Comparison of ENCODE assay signal across 1 fruit fly cellular context in genomic region chr2L:20082155-20082964, dm6.
TF ChIP-seq lines count a peak whose summit lies in the region.

No protein-coding gene starts in this region.

TF ChIP-seq in whole organism, embryonic, 481 proteins besides CTCF, POLR2A, EP300 and RAD21 (continued from another document):
- TF ChIP-seq mam (GFP tag; optimal IDR thresholded peaks at IDR 0.05; lab: Kevin White, UChicago) = no peak
- TF ChIP-seq pfk (GFP tag; optimal IDR thresholded peaks at IDR 0.05; lab: Kevin White, UChicago) = no peak
- peak in 1 of 2 experiments; percentile 61 for TF ChIP-seq Eip74EF (GFP tag; optimal IDR thresholded peaks at IDR 0.05; lab: Kevin White, UChicago)
- TF ChIP-seq kni (GFP tag; optimal IDR thresholded peaks at IDR 0.05; lab: Kevin White, UChicago) = no peak
- no peak for TF ChIP-seq CkIIα-i1 (GFP tag; IDR thresholded peaks at IDR 0.05; lab: Robert Waterston, UW)
- peak; percentile 35 for TF ChIP-seq Xbp1 (GFP tag; optimal IDR thresholded peaks at IDR 0.05; lab: Kevin White, UChicago)
- TF ChIP-seq CG16815 (GFP tag; optimal IDR thresholded peaks at IDR 0.05; lab: Kevin White, UChicago) = no peak
- TF ChIP-seq cg (GFP tag; optimal IDR thresholded peaks at IDR 0.05; lab: Kevin White, UChicago) = no peak
- no peak for TF ChIP-seq corto (GFP tag; optimal IDR thresholded peaks at IDR 0.05; lab: Kevin White, UChicago)
- no peak for TF ChIP-seq Ets97D (GFP tag; optimal IDR thresholded peaks at IDR 0.05; lab: Kevin White, UChicago)
- no peak for TF ChIP-seq Jarid2 (GFP tag; optimal IDR thresholded peaks at IDR 0.05; lab: Kevin White, UChicago)
- TF ChIP-seq knrl (GFP tag; IDR thresholded peaks at IDR 0.05; lab: Robert Waterston, UW; ENCODE audit: partially characterized antibody) = no peak
- no peak for TF ChIP-seq CG31441 (GFP tag; IDR thresholded peaks at IDR 0.05; lab: Robert Waterston, UW)
- TF ChIP-seq Poxn (GFP tag; IDR thresholded peaks at IDR 0.05; lab: Robert Waterston, UW) = no peak
- 0 out of 2 replicates have a peak, but pooled peaks have one; percentile 33 for TF ChIP-seq CG14014 (GFP tag; IDR thresholded peaks at IDR 0.05; lab: Robert Waterston, UW)
- no peak for TF ChIP-seq mirr (GFP tag; optimal IDR thresholded peaks at IDR 0.05; lab: Kevin White, UChicago)
- TF ChIP-seq HmgD (GFP tag; optimal IDR thresholded peaks at IDR 0.05; lab: Kevin White, UChicago) = no peak
- no peak for TF ChIP-seq rib (GFP tag; IDR thresholded peaks at IDR 0.05; lab: Robert Waterston, UW)
- no peak for TF ChIP-seq insv (GFP tag; optimal IDR thresholded peaks at IDR 0.05; lab: Kevin White, UChicago)
- TF ChIP-seq stwl (tag; optimal IDR thresholded peaks at IDR 0.05; lab: Kevin White, UChicago) = no peak
- TF ChIP-seq ind (GFP tag; optimal IDR thresholded peaks at IDR 0.05; lab: Kevin White, UChicago) = no peak
- TF ChIP-seq CG9932 (GFP tag; IDR thresholded peaks at IDR 0.05; lab: Robert Waterston, UW) = no peak
- TF ChIP-seq HHEX (GFP tag; optimal IDR thresholded peaks at IDR 0.05; lab: Kevin White, UChicago) = no peak
- TF ChIP-seq CG14441 (GFP tag; IDR thresholded peaks at IDR 0.05; lab: Robert Waterston, UW) = no peak
- TF ChIP-seq sisA (GFP tag; IDR thresholded peaks at IDR 0.05; lab: Robert Waterston, UW) = no peak
- 0 out of 2 replicates have a peak, but pooled peaks have one; percentile 5 for TF ChIP-seq amos (GFP tag; IDR thresholded peaks at IDR 0.05; lab: Robert Waterston, UW; ENCODE audit: partially characterized antibody)
- TF ChIP-seq Dad (GFP tag; optimal IDR thresholded peaks at IDR 0.05; lab: Kevin White, UChicago) = no peak
- no peak for TF ChIP-seq CG4404 (GFP tag; IDR thresholded peaks at IDR 0.05; lab: Robert Waterston, UW)
- TF ChIP-seq org-1 (GFP tag; optimal IDR thresholded peaks at IDR 0.05; lab: Kevin White, UChicago) = no peak
- no peak for TF ChIP-seq ash1 (GFP tag; optimal IDR thresholded peaks at IDR 0.05; lab: Kevin White, UChicago)
- no peak for TF ChIP-seq Mad (GFP tag; optimal IDR thresholded peaks at IDR 0.05; lab: Kevin White, UChicago)
- TF ChIP-seq nom (GFP tag; optimal IDR thresholded peaks at IDR 0.05; lab: Kevin White, UChicago) = peak; percentile 28
- no peak for TF ChIP-seq nmo (GFP tag; optimal IDR thresholded peaks at IDR 0.05; lab: Kevin White, UChicago)
- TF ChIP-seq Myb (GFP tag; optimal IDR thresholded peaks at IDR 0.05; lab: Kevin White, UChicago) = no peak
- TF ChIP-seq zen2 (GFP tag; IDR thresholded peaks at IDR 0.05; lab: Robert Waterston, UW; ENCODE audit: partially characterized antibody) = no peak
- TF ChIP-seq CG10147 (GFP tag; optimal IDR thresholded peaks at IDR 0.05; lab: Kevin White, UChicago) = no peak
- TF ChIP-seq gt (GFP tag; IDR thresholded peaks at IDR 0.05; lab: Robert Waterston, UW) = no peak
- no peak for TF ChIP-seq tll (GFP tag; optimal IDR thresholded peaks at IDR 0.05; lab: Kevin White, UChicago)
- TF ChIP-seq al (GFP tag; IDR thresholded peaks at IDR 0.05; lab: Robert Waterston, UW) = no peak
- peak; percentile 16 for TF ChIP-seq Deaf1 (tag; optimal IDR thresholded peaks at IDR 0.05; lab: Kevin White, UChicago)
- TF ChIP-seq vfl (GFP tag; optimal IDR thresholded peaks at IDR 0.05; lab: Kevin White, UChicago) = no peak
- TF ChIP-seq Bdp1 (GFP tag; optimal IDR thresholded peaks at IDR 0.05; lab: Kevin White, UChicago) = no peak
- TF ChIP-seq ttk (GFP tag; IDR thresholded peaks at IDR 0.05; lab: Robert Waterston, UW) = no peak
- TF ChIP-seq cad (GFP tag; optimal IDR thresholded peaks at IDR 0.05; lab: Kevin White, UChicago) = no peak
- no peak for TF ChIP-seq CG4328 (GFP tag; optimal IDR thresholded peaks at IDR 0.05; lab: Kevin White, UChicago)
- no peak for TF ChIP-seq CG15011 (GFP tag; optimal IDR thresholded peaks at IDR 0.05; lab: Kevin White, UChicago)
- no peak for TF ChIP-seq CG11723 (GFP tag; optimal IDR thresholded peaks at IDR 0.05; lab: Kevin White, UChicago)
- TF ChIP-seq CG9876 (GFP tag; optimal IDR thresholded peaks at IDR 0.05; lab: Kevin White, UChicago) = no peak
- no peak for TF ChIP-seq sim (GFP tag; IDR thresholded peaks at IDR 0.05; lab: Robert Waterston, UW)
- TF ChIP-seq CG4707 (GFP tag; optimal IDR thresholded peaks at IDR 0.05; lab: Kevin White, UChicago) = no peak
- TF ChIP-seq CG3838 (GFP tag; optimal IDR thresholded peaks at IDR 0.05; lab: Kevin White, UChicago) = no peak
- TF ChIP-seq CG17829 (tag; optimal IDR thresholded peaks at IDR 0.05; lab: Kevin White, UChicago) = no peak
- no peak for TF ChIP-seq CG3281 (GFP tag; optimal IDR thresholded peaks at IDR 0.05; lab: Kevin White, UChicago)
- TF ChIP-seq fru (optimal IDR thresholded peaks at IDR 0.05; lab: Kevin White, UChicago) = no peak
- no peak for TF ChIP-seq Dref (GFP tag; IDR thresholded peaks at IDR 0.05; lab: Robert Waterston, UW)
- no peak for TF ChIP-seq NC2β (GFP tag; optimal IDR thresholded peaks at IDR 0.05; lab: Kevin White, UChicago)
- TF ChIP-seq CG11247 (GFP tag; IDR thresholded peaks at IDR 0.05; lab: Robert Waterston, UW) = no peak
- no peak for TF ChIP-seq croc (GFP tag; conservative IDR thresholded peaks at IDR 0.05; lab: Robert Waterston, UW)
- TF ChIP-seq sens-2 (GFP tag; IDR thresholded peaks at IDR 0.05; lab: Robert Waterston, UW) = 0 out of 2 replicates have a peak, but pooled peaks have one; percentile 16
- no peak for TF ChIP-seq CG12391 (tag; optimal IDR thresholded peaks at IDR 0.05; lab: Kevin White, UChicago)
- TF ChIP-seq lov (optimal IDR thresholded peaks at IDR 0.05; lab: Kevin White, UChicago) = no peak
- no peak for TF ChIP-seq lov (GFP tag; IDR thresholded peaks at IDR 0.05; lab: Robert Waterston, UW)
- TF ChIP-seq sna (GFP tag; IDR thresholded peaks at IDR 0.05; lab: Robert Waterston, UW; ENCODE audit: partially characterized antibody) = no peak
